Fruit fly (Drosophila melanogaster) whole organism, embryonic: ENCODE data around the gene CG9471.

Experiments used
- Ada2b ChIP-seq: fragments of 200-800 bp; sonication (Bioruptor generic); IDR thresholded peaks from 2 replicates; pipeline ENCODE4 v1.3.6; 2022; ENCODE audit warnings: missing biosample characterization, missing genetic modification characterization
- CG11695 ChIP-seq: fragments of 200-800 bp; sonication (Bioruptor generic); IDR thresholded peaks from 3 replicates; pipeline ENCODE4 v1.3.6; 2022; ENCODE audit warnings: missing biosample characterization, missing genetic modification characterization
- CG12071 ChIP-seq: fragments of 200-800 bp; sonication (Bioruptor generic); optimal IDR thresholded peaks from 3 replicates; lab custom pipeline; 2018; ENCODE audit warnings: missing biosample characterization, mild to moderate bottlenecking, missing genetic modification characterization
- CG12299 ChIP-seq: fragments of 200-800 bp; sonication (Bioruptor generic); optimal IDR thresholded peaks from 2 replicates; lab custom pipeline; 2018; ENCODE audit warnings: missing biosample characterization, mild to moderate bottlenecking, missing genetic modification characterization
- CG12659 ChIP-seq: fragments of 200-800 bp; sonication (Bioruptor generic); optimal IDR thresholded peaks from 3 replicates; lab custom pipeline; 2017; ENCODE audit warnings: mild to moderate bottlenecking, missing biosample characterization, missing genetic modification reagents, missing genetic modification characterization
- CG14710 ChIP-seq: fragments of 200-800 bp; sonication (Bioruptor generic); optimal IDR thresholded peaks from 3 replicates; lab custom pipeline; 2019; ENCODE audit warnings: missing biosample characterization, mild to moderate bottlenecking, missing genetic modification characterization, moderate library complexity
- CG1529 ChIP-seq: fragments of 200-800 bp; sonication (Bioruptor generic); optimal IDR thresholded peaks from 3 replicates; lab custom pipeline; 2018; ENCODE audit warnings: missing biosample characterization, missing genetic modification characterization
- CG15514 ChIP-seq: fragments of 200-800 bp; sonication (Bioruptor generic); optimal IDR thresholded peaks from 3 replicates; lab custom pipeline; 2017; ENCODE audit warnings: missing biosample characterization, missing genetic modification characterization, mild to moderate bottlenecking, moderate library complexity, missing genetic modification reagents
- CG17186 ChIP-seq: fragments of 200-800 bp; sonication (Bioruptor generic); optimal IDR thresholded peaks from 3 replicates; lab custom pipeline; 2017; ENCODE audit warnings: missing biosample characterization, missing genetic modification reagents, missing genetic modification characterization
- CG17829 ChIP-seq: fragments of 200-800 bp; optimal IDR thresholded peaks from 2 replicates; lab custom pipeline; 2019; ENCODE audit warnings: missing biosample characterization, mild to moderate bottlenecking, missing genetic modification characterization, moderate library complexity
- CG31388 ChIP-seq: fragments of 200-800 bp; sonication (Bioruptor generic); optimal IDR thresholded peaks from 2 replicates; lab custom pipeline; 2016; ENCODE audit warnings: missing biosample characterization, missing genetic modification characterization
- CG32532 ChIP-seq: fragments of 200-800 bp; sonication (Bioruptor generic); IDR thresholded peaks from 2 replicates; pipeline ENCODE4 v1.3.6; 2022; ENCODE audit warnings: missing biosample characterization, missing genetic modification characterization
- CG34376 ChIP-seq: fragments of 200-800 bp; sonication (Bioruptor generic); optimal IDR thresholded peaks from 2 replicates; lab custom pipeline; 2018; ENCODE audit warnings: missing biosample characterization, mild to moderate bottlenecking, missing genetic modification characterization
- CG4404 ChIP-seq: fragments of 200-800 bp; sonication (Bioruptor generic); IDR thresholded peaks from 2 replicates; pipeline ENCODE4 v1.3.6; 2022; ENCODE audit warnings: missing biosample characterization, missing genetic modification characterization
- CG4424 ChIP-seq: fragments of 200-800 bp; sonication (Bioruptor generic); optimal IDR thresholded peaks from 3 replicates; lab custom pipeline; 2016; ENCODE audit warnings: missing biosample characterization, missing genetic modification characterization
- CG4617 ChIP-seq: fragments of 200-800 bp; sonication (Bioruptor generic); optimal IDR thresholded peaks from 3 replicates; lab custom pipeline; 2016; ENCODE audit warnings: missing biosample characterization, missing genetic modification characterization, borderline replicate concordance
- CG6791 ChIP-seq: fragments of 200-800 bp; sonication (Bioruptor generic); IDR thresholded peaks from 3 replicates; pipeline ENCODE4 v1.3.6; 2022; ENCODE audit warnings: missing biosample characterization, missing genetic modification characterization; ENCODE audit not compliant: partially characterized antibody
- CG8281 ChIP-seq: fragments of 200-800 bp; sonication (Bioruptor generic); optimal IDR thresholded peaks from 2 replicates; lab custom pipeline; 2018; ENCODE audit warnings: missing biosample characterization, mild to moderate bottlenecking, missing genetic modification characterization, moderate library complexity
- CG8388 ChIP-seq: fragments of 200-800 bp; sonication (Bioruptor generic); optimal IDR thresholded peaks from 2 replicates; lab custom pipeline; 2019; ENCODE audit warnings: missing biosample characterization, mild to moderate bottlenecking, missing genetic modification characterization, moderate library complexity
- CG9797 ChIP-seq: fragments of 200-800 bp; sonication (Bioruptor generic); optimal IDR thresholded peaks from 3 replicates; lab custom pipeline; 2018; ENCODE audit warnings: missing biosample characterization, mild to moderate bottlenecking, missing genetic modification characterization
- CoRest ChIP-seq: fragments of 200-800 bp; sonication (Bioruptor generic); optimal IDR thresholded peaks from 3 replicates; lab custom pipeline; 2018; ENCODE audit warnings: missing biosample characterization, mild to moderate bottlenecking, missing genetic modification characterization, moderate library complexity
- Drgx ChIP-seq: fragments of 200-800 bp; sonication (Bioruptor generic); IDR thresholded peaks from 2 replicates; pipeline ENCODE4 v1.3.6; 2022; ENCODE audit warnings: missing biosample characterization, missing genetic modification characterization
- HLH3B ChIP-seq: fragments of 200-800 bp; sonication (Bioruptor generic); IDR thresholded peaks from 2 replicates; pipeline ENCODE4 v1.3.6; 2022; ENCODE audit warnings: missing biosample characterization, missing genetic modification characterization
- MTF-1 ChIP-seq: fragments of 200-800 bp; sonication (Bioruptor generic); optimal IDR thresholded peaks from 2 replicates; lab custom pipeline; 2018; ENCODE audit warnings: missing biosample characterization, mild to moderate bottlenecking, missing genetic modification characterization, borderline replicate concordance
- Med ChIP-seq: fragments of 200-800 bp; sonication (Bioruptor generic); peaks from one replicate; lab custom pipeline; 2016; ENCODE audit warnings: missing biosample characterization, missing genetic modification characterization, mild to moderate bottlenecking, inconsistent platforms, moderate library complexity
- Nf-YA ChIP-seq: fragments of 200-800 bp; sonication (Bioruptor generic); IDR thresholded peaks from 2 replicates; pipeline ENCODE4 v1.3.6; 2022; ENCODE audit warnings: missing biosample characterization, missing genetic modification characterization
- NfI ChIP-seq: fragments of 200-800 bp; sonication (Bioruptor generic); optimal IDR thresholded peaks from 3 replicates; lab custom pipeline; 2018; ENCODE audit warnings: missing biosample characterization, mild to moderate bottlenecking, missing genetic modification characterization, moderate library complexity
- PHDP ChIP-seq: fragments of 200-800 bp; sonication (Bioruptor generic); optimal IDR thresholded peaks from 3 replicates; lab custom pipeline; 2018; ENCODE audit warnings: missing biosample characterization, mild to moderate bottlenecking, missing genetic modification characterization, moderate library complexity
- Pdp1 ChIP-seq, 2 experiments: fragments of 200-800 bp; sonication (Bioruptor generic); optimal IDR thresholded peaks; 3 replicates each; lab custom pipeline; 2016; ENCODE audit warnings: missing biosample characterization in 2 of 2, missing genetic modification characterization in 2 of 2, mild to moderate bottlenecking in 1 of 2, moderate library complexity in 1 of 2
- Poxn ChIP-seq: fragments of 200-800 bp; sonication (Bioruptor generic); IDR thresholded peaks from 2 replicates; pipeline ENCODE4 v1.3.6; 2022; ENCODE audit warnings: missing biosample characterization, missing genetic modification characterization
- YL-1 ChIP-seq: fragments of 200-800 bp; sonication (Bioruptor generic); optimal IDR thresholded peaks from 3 replicates; lab custom pipeline; 2017; ENCODE audit warnings: missing biosample characterization, mild to moderate bottlenecking, missing genetic modification characterization
- ac ChIP-seq: fragments of 200-800 bp; sonication (Bioruptor generic); optimal IDR thresholded peaks from 3 replicates; lab custom pipeline; 2017; ENCODE audit warnings: missing biosample characterization, mild to moderate bottlenecking, missing genetic modification characterization
- exex ChIP-seq: fragments of 200-800 bp; sonication (Bioruptor generic); optimal IDR thresholded peaks from 4 replicates; lab custom pipeline; 2018; ENCODE audit warnings: missing biosample characterization, mild to moderate bottlenecking, missing genetic modification characterization, moderate library complexity
- odd ChIP-seq: fragments of 200-800 bp; sonication (Bioruptor generic); optimal IDR thresholded peaks from 2 replicates; lab custom pipeline; 2017; ENCODE audit warnings: missing biosample characterization, mild to moderate bottlenecking, missing genetic modification characterization
- org-1 ChIP-seq: fragments of 200-800 bp; sonication (Bioruptor generic); optimal IDR thresholded peaks from 2 replicates; lab custom pipeline; 2017; ENCODE audit warnings: missing biosample characterization, missing genetic modification characterization
- pho ChIP-seq: fragments of 200-800 bp; sonication (Bioruptor generic); optimal IDR thresholded peaks from 2 replicates; lab custom pipeline; 2016; ENCODE audit warnings: missing biosample characterization, missing genetic modification characterization
- row ChIP-seq: fragments of 200-800 bp; sonication (Bioruptor generic); IDR thresholded peaks from 3 replicates; pipeline ENCODE4 v1.3.6; 2022; ENCODE audit warnings: missing biosample characterization, missing genetic modification characterization
- sens ChIP-seq: fragments of 200-800 bp; sonication (Bioruptor generic); peaks from one replicate; lab custom pipeline; 2016; ENCODE audit warnings: missing biosample characterization, missing genetic modification characterization
- so ChIP-seq: fragments of 200-800 bp; sonication (Bioruptor generic); IDR thresholded peaks from 3 replicates; pipeline ENCODE4 v1.3.6; 2022; ENCODE audit warnings: missing biosample characterization, missing genetic modification characterization
- sqz ChIP-seq: fragments of 200-800 bp; sonication (Bioruptor generic); optimal IDR thresholded peaks from 3 replicates; lab custom pipeline; 2018; ENCODE audit warnings: missing biosample characterization, mild to moderate bottlenecking, missing genetic modification characterization
- toy ChIP-seq: fragments of 200-800 bp; sonication (Bioruptor generic); IDR thresholded peaks from 2 replicates; pipeline ENCODE4 v1.3.6; 2022; ENCODE audit warnings: missing biosample characterization, missing genetic modification characterization
- trem ChIP-seq: fragments of 200-800 bp; optimal IDR thresholded peaks from 3 replicates; lab custom pipeline; 2019; ENCODE audit warnings: missing biosample characterization, mild to moderate bottlenecking, missing genetic modification characterization, moderate library complexity
- usp ChIP-seq: fragments of >200 bp; optimal IDR thresholded peaks from 2 replicates; lab custom pipeline; 2017; ENCODE audit warnings: missing biosample characterization, missing genetic modification characterization
- wdn ChIP-seq: fragments of 200-800 bp; sonication (Bioruptor generic); IDR thresholded peaks from 2 replicates; pipeline ENCODE4 v1.3.6; 2022; ENCODE audit warnings: missing biosample characterization, missing genetic modification characterization

CG9471 gene

dm6 chr3R:9793018-9793417, 21.7 kb upstream of the CG9471 start, which contains the start of gene CG8516 (continued):
- TF ChIP-seq CG1529 (GFP tag; lab: Kevin White, UChicago) (no peak), exex (tag; lab: Kevin White, UChicago) (no peak), sqz (no peak), CG12659 (GFP tag; lab: Kevin White, UChicago) (peak; percentile 57), usp (no peak), CG8281 (no peak), pho (GFP tag; lab: Kevin White, UChicago) (no peak), CG12071 (no peak), Ada2b (GFP tag; lab: Robert Waterston, UW) (0 out of 2 replicates have a peak, but pooled peaks have one; percentile 7), odd (no peak), Pdp1 (GFP tag; optimal IDR thresholded peaks at IDR 0.05; lab: Kevin White, UChicago) (peak in 1 of 2 experiments; percentile 53), trem (tag; lab: Kevin White, UChicago) (peak; percentile 60), org-1 (GFP tag; lab: Kevin White, UChicago) (no peak), toy (GFP tag; lab: Robert Waterston, UW) (no peak), PHDP (tag; lab: Kevin White, UChicago) (peak; percentile 6), CoRest (tag; lab: Kevin White, UChicago) (peak; percentile 53), so (GFP tag; lab: Robert Waterston, UW) (no peak), HLH3B (GFP tag; lab: Robert Waterston, UW) (no peak), YL-1 (GFP tag; lab: Kevin White, UChicago) (peak; percentile 77), sens (GFP tag; lab: Kevin White, UChicago) (peak; percentile 68), CG32532 (GFP tag; lab: Robert Waterston, UW) (peak; percentile 34; the same call in 1 of the 2 replicates), CG17829 (peak; percentile 39), Drgx (GFP tag; lab: Robert Waterston, UW) (0 out of 2 replicates have a peak, but pooled peaks have one; percentile 11), Nf-YA (GFP tag; lab: Robert Waterston, UW) (no peak), CG4404 (GFP tag; lab: Robert Waterston, UW) (no peak), CG4424 (GFP tag; lab: Kevin White, UChicago) (no peak), CG34376 (peak; percentile 12), MTF-1 (GFP tag; lab: Kevin White, UChicago) (peak; percentile 2), CG8388 (GFP tag; lab: Kevin White, UChicago) (no peak), ac (no peak), NfI (GFP tag; lab: Kevin White, UChicago) (no peak), CG17186 (peak; percentile 17), CG14710 (tag; lab: Kevin White, UChicago) (peak; percentile 48), CG9797 (GFP tag; lab: Kevin White, UChicago) (peak; percentile 93), CG6791 (GFP tag; lab: Robert Waterston, UW) (no peak), wdn (no peak), CG4617 (peak; percentile 91), CG11695 (0 out of 3 replicates have a peak, but pooled peaks have one; percentile 16), CG31388 (GFP tag; lab: Kevin White, UChicago) (no peak), row (GFP tag; lab: Robert Waterston, UW) (peak; percentile 64), Poxn (GFP tag; lab: Robert Waterston, UW) (no peak), CG12299 (tag; lab: Kevin White, UChicago) (no peak), Med (GFP tag; lab: Kevin White, UChicago) (peak; percentile 70), CG15514 (GFP tag; lab: Kevin White, UChicago) (peak; percentile 44)
